Fruit fly (Drosophila melanogaster) whole organism, embryonic: ENCODE results near the gene CG34001.

Experiments
- Adf1 ChIP-seq: fragments of 200-800 bp; sonication (Bioruptor generic); IDR thresholded peaks from 2 replicates; pipeline ENCODE4 v1.3.6; 2022; ENCODE audit warnings: missing biosample characterization, missing genetic modification characterization
- CG10431 ChIP-seq: fragments of 200-800 bp; sonication (Bioruptor generic); optimal IDR thresholded peaks from 3 replicates; lab custom pipeline; 2018; ENCODE audit warnings: missing biosample characterization, mild to moderate bottlenecking, missing genetic modification characterization
- CG10565 ChIP-seq: fragments of 200-800 bp; sonication (Bioruptor generic); optimal IDR thresholded peaks from 3 replicates; lab custom pipeline; 2016; ENCODE audit warnings: missing biosample characterization, mild to moderate bottlenecking, missing genetic modification characterization
- CG10654 ChIP-seq: fragments of 200-800 bp; sonication (Bioruptor generic); optimal IDR thresholded peaks from 2 replicates; lab custom pipeline; 2016; ENCODE audit warnings: missing biosample characterization, missing genetic modification characterization
- CG10979 ChIP-seq: fragments of 200-800 bp; sonication (Bioruptor generic); optimal IDR thresholded peaks from 2 replicates; lab custom pipeline; 2018; ENCODE audit warnings: missing biosample characterization, mild to moderate bottlenecking, missing genetic modification characterization, moderate library complexity
- CG13624 ChIP-seq: fragments of 200-800 bp; sonication (Bioruptor generic); optimal IDR thresholded peaks from 2 replicates; lab custom pipeline; 2016; ENCODE audit warnings: missing biosample characterization, missing genetic modification characterization
- CG13894 ChIP-seq: fragments of 200-800 bp; sonication (Bioruptor generic); optimal IDR thresholded peaks from 3 replicates; lab custom pipeline; 2018; ENCODE audit warnings: missing biosample characterization, mild to moderate bottlenecking, missing genetic modification characterization, moderate library complexity
- CG16863 ChIP-seq: fragments of 200-800 bp; sonication (Bioruptor generic); optimal IDR thresholded peaks from 3 replicates; lab custom pipeline; 2016; ENCODE audit warnings: missing biosample characterization, missing genetic modification characterization
- CG17186 ChIP-seq: fragments of 200-800 bp; sonication (Bioruptor generic); optimal IDR thresholded peaks from 3 replicates; lab custom pipeline; 2017; ENCODE audit warnings: missing biosample characterization, missing genetic modification reagents, missing genetic modification characterization
- CG17328 ChIP-seq: fragments of 200-800 bp; sonication (Bioruptor generic); IDR thresholded peaks from 2 replicates; pipeline ENCODE4 v1.3.6; 2022; ENCODE audit warnings: missing biosample characterization, missing genetic modification characterization
- CG17361 ChIP-seq: fragments of 200-800 bp; sonication (Bioruptor generic); IDR thresholded peaks from 3 replicates; pipeline ENCODE4 v1.3.6; 2022; ENCODE audit warnings: missing biosample characterization, missing genetic modification characterization
- CG1832 ChIP-seq: fragments of 200-800 bp; sonication (Bioruptor generic); optimal IDR thresholded peaks from 2 replicates; lab custom pipeline; 2017; ENCODE audit warnings: missing biosample characterization, mild to moderate bottlenecking, missing genetic modification characterization, inconsistent platforms
- CG2120 ChIP-seq: fragments of 200-800 bp; sonication (Bioruptor generic); optimal IDR thresholded peaks from 3 replicates; lab custom pipeline; 2016; ENCODE audit warnings: missing biosample characterization, missing genetic modification characterization
- CG2712 ChIP-seq: fragments of 200-800 bp; optimal IDR thresholded peaks from 3 replicates; lab custom pipeline; 2019; ENCODE audit warnings: missing biosample characterization, mild to moderate bottlenecking, missing genetic modification characterization, moderate library complexity
- CG31388 ChIP-seq: fragments of 200-800 bp; sonication (Bioruptor generic); optimal IDR thresholded peaks from 2 replicates; lab custom pipeline; 2016; ENCODE audit warnings: missing biosample characterization, missing genetic modification characterization
- CG3726 ChIP-seq: fragments of 200-800 bp; sonication (Bioruptor generic); IDR thresholded peaks from 3 replicates; pipeline ENCODE4, ENCODE4 v1.3.6; 2022; ENCODE audit warnings: missing biosample characterization, missing genetic modification characterization
- CG7556 ChIP-seq: fragments of 200-800 bp; sonication (Bioruptor generic); optimal IDR thresholded peaks from 2 replicates; lab custom pipeline; 2017; ENCODE audit warnings: missing biosample characterization, mild to moderate bottlenecking, missing genetic modification characterization
- CG7928 ChIP-seq: fragments of 200-800 bp; sonication (Bioruptor generic); optimal IDR thresholded peaks from 2 replicates; lab custom pipeline; 2017; ENCODE audit warnings: missing biosample characterization, mild to moderate bottlenecking, missing genetic modification characterization
- CG8359 ChIP-seq: fragments of 200-800 bp; sonication (Bioruptor generic); optimal IDR thresholded peaks from 2 replicates; lab custom pipeline; 2017; ENCODE audit warnings: missing biosample characterization, mild to moderate bottlenecking, missing genetic modification characterization, borderline replicate concordance
- CG9215 ChIP-seq: fragments of 200-800 bp; sonication (Bioruptor generic); IDR thresholded peaks from 2 replicates; pipeline ENCODE4 v1.3.6; 2022; ENCODE audit warnings: missing biosample characterization, missing genetic modification characterization
- CG9609 ChIP-seq: fragments of 200-800 bp; sonication (Bioruptor generic); optimal IDR thresholded peaks from 3 replicates; lab custom pipeline; 2016; ENCODE audit warnings: missing biosample characterization, missing genetic modification characterization
- CG9797 ChIP-seq: fragments of 200-800 bp; sonication (Bioruptor generic); optimal IDR thresholded peaks from 3 replicates; lab custom pipeline; 2018; ENCODE audit warnings: missing biosample characterization, mild to moderate bottlenecking, missing genetic modification characterization
- CTCF ChIP-seq: fragments of 200-800 bp; sonication (Bioruptor generic); optimal IDR thresholded peaks from 2 replicates; lab custom pipeline; 2017; ENCODE audit warnings: missing biosample characterization, mild to moderate bottlenecking, missing genetic modification characterization, moderate library complexity
- Dp ChIP-seq: fragments of 200-800 bp; sonication (Bioruptor generic); optimal IDR thresholded peaks from 2 replicates; lab custom pipeline; 2018; ENCODE audit warnings: missing biosample characterization, mild to moderate bottlenecking, missing genetic modification characterization, moderate library complexity
- Drgx ChIP-seq: fragments of 200-800 bp; sonication (Bioruptor generic); IDR thresholded peaks from 2 replicates; pipeline ENCODE4 v1.3.6; 2022; ENCODE audit warnings: missing biosample characterization, missing genetic modification characterization
- E2f2 ChIP-seq: fragments of 200-800 bp; sonication (Bioruptor generic); IDR thresholded peaks from 2 replicates; pipeline ENCODE4 v1.3.6; 2022; ENCODE audit warnings: missing biosample characterization, missing genetic modification characterization
- Hey ChIP-seq: fragments of 200-800 bp; sonication (Bioruptor generic); optimal IDR thresholded peaks from 3 replicates; lab custom pipeline; 2018; ENCODE audit warnings: missing biosample characterization, mild to moderate bottlenecking, missing genetic modification characterization
- Myb ChIP-seq: fragments of 200-800 bp; sonication (Bioruptor generic); optimal IDR thresholded peaks from 2 replicates; lab custom pipeline; 2016; ENCODE audit warnings: missing biosample characterization, missing genetic modification characterization
- Opbp ChIP-seq: fragments of 200-800 bp; sonication (Bioruptor generic); IDR thresholded peaks from 3 replicates; pipeline ENCODE4 v1.3.6; 2022; ENCODE audit warnings: missing biosample characterization, missing genetic modification characterization; ENCODE audit not compliant: partially characterized antibody
- Scr ChIP-seq: fragments of 200-800 bp; sonication (Bioruptor generic); IDR thresholded peaks from 2 replicates; pipeline ENCODE4 v1.3.6; 2022; ENCODE audit warnings: missing biosample characterization, missing genetic modification characterization; ENCODE audit not compliant: partially characterized antibody
- Sox102F ChIP-seq: fragments of 200-800 bp; sonication (Bioruptor generic); optimal IDR thresholded peaks from 2 replicates; lab custom pipeline; 2018; ENCODE audit warnings: missing biosample characterization, mild to moderate bottlenecking, missing genetic modification characterization, moderate library complexity
- Ssrp ChIP-seq: fragments of 200-800 bp; sonication (Bioruptor generic); optimal IDR thresholded peaks from 2 replicates; lab custom pipeline; 2018; ENCODE audit warnings: missing biosample characterization, mild to moderate bottlenecking, missing genetic modification characterization, moderate library complexity
- Taf1 ChIP-seq: fragments of 200-800 bp; sonication (Bioruptor generic); IDR thresholded peaks from 2 replicates; pipeline ENCODE4 v1.3.6; 2022; ENCODE audit warnings: missing biosample characterization, missing genetic modification characterization
- az2 ChIP-seq: fragments of 200-800 bp; sonication (Bioruptor generic); optimal IDR thresholded peaks from 3 replicates; lab custom pipeline; 2016; ENCODE audit warnings: missing biosample characterization, missing genetic modification characterization
- bab2 ChIP-seq: fragments of 200-800 bp; sonication (Bioruptor generic); optimal IDR thresholded peaks from 2 replicates; lab custom pipeline; 2016; ENCODE audit warnings: missing biosample characterization, missing genetic modification characterization
- bigmax ChIP-seq: fragments of 200-800 bp; sonication (Bioruptor generic); optimal IDR thresholded peaks from 2 replicates; lab custom pipeline; 2018; ENCODE audit warnings: missing biosample characterization, mild to moderate bottlenecking, missing genetic modification characterization
- crc ChIP-seq: fragments of 200-800 bp; sonication (Bioruptor generic); optimal IDR thresholded peaks from 2 replicates; lab custom pipeline; 2016; ENCODE audit warnings: missing biosample characterization, missing genetic modification characterization
- danr ChIP-seq: fragments of 200-800 bp; sonication (Bioruptor generic); IDR thresholded peaks from 2 replicates; pipeline ENCODE4 v1.3.6; 2022; ENCODE audit warnings: missing biosample characterization, missing genetic modification characterization
- dmrt99B ChIP-seq: fragments of 200-800 bp; sonication (Bioruptor generic); optimal IDR thresholded peaks from 2 replicates; lab custom pipeline; 2018; ENCODE audit warnings: missing biosample characterization, mild to moderate bottlenecking, missing genetic modification characterization, moderate library complexity
- gcm ChIP-seq: fragments of 200-800 bp; sonication (Bioruptor generic); optimal IDR thresholded peaks from 2 replicates; lab custom pipeline; 2019; ENCODE audit warnings: missing biosample characterization, mild to moderate bottlenecking, missing genetic modification characterization, moderate library complexity
- ham ChIP-seq: fragments of 200-800 bp; sonication (Bioruptor generic); IDR thresholded peaks from 2 replicates; pipeline ENCODE4 v1.3.6; 2022; ENCODE audit warnings: missing biosample characterization, missing genetic modification characterization
- her ChIP-seq: fragments of 200-800 bp; sonication (Bioruptor generic); optimal IDR thresholded peaks from 2 replicates; lab custom pipeline; 2016; ENCODE audit warnings: missing biosample characterization, missing genetic modification characterization
- mam ChIP-seq: fragments of 200-800 bp; sonication (Bioruptor generic); optimal IDR thresholded peaks from 3 replicates; lab custom pipeline; 2016; ENCODE audit warnings: missing biosample characterization, missing genetic modification characterization
- mld ChIP-seq: fragments of 200-800 bp; sonication (Bioruptor generic); IDR thresholded peaks from 3 replicates; pipeline ENCODE4 v1.3.6; 2022; ENCODE audit warnings: missing biosample characterization, missing genetic modification characterization; ENCODE audit not compliant: partially characterized antibody
- pfk ChIP-seq: fragments of 200-800 bp; sonication (Bioruptor generic); optimal IDR thresholded peaks from 2 replicates; lab custom pipeline; 2018; ENCODE audit warnings: missing biosample characterization, mild to moderate bottlenecking, missing genetic modification characterization, moderate library complexity
- phol ChIP-seq: fragments of 200-800 bp; sonication (Bioruptor generic); optimal IDR thresholded peaks from 3 replicates; lab custom pipeline; 2018; ENCODE audit warnings: missing biosample characterization, mild to moderate bottlenecking, missing genetic modification characterization, moderate library complexity
- repo ChIP-seq: fragments of 200-800 bp; sonication (Bioruptor generic); optimal IDR thresholded peaks from 2 replicates; lab custom pipeline; 2016; ENCODE audit warnings: missing biosample characterization, missing genetic modification characterization
- scrt ChIP-seq: fragments of 200-800 bp; sonication (Bioruptor generic); optimal IDR thresholded peaks from 2 replicates; lab custom pipeline; 2018; ENCODE audit warnings: missing biosample characterization, mild to moderate bottlenecking, missing genetic modification characterization, moderate library complexity
- tin ChIP-seq: fragments of 200-800 bp; sonication (Bioruptor generic); optimal IDR thresholded peaks from 3 replicates; lab custom pipeline; 2016; ENCODE audit warnings: missing biosample characterization, missing genetic modification characterization
- unpg ChIP-seq: fragments of 200-800 bp; sonication (Bioruptor generic); optimal IDR thresholded peaks from 3 replicates; lab custom pipeline; 2018; ENCODE audit warnings: missing biosample characterization, mild to moderate bottlenecking, missing genetic modification characterization, moderate library complexity
- wek ChIP-seq: fragments of 200-800 bp; sonication (Bioruptor generic); optimal IDR thresholded peaks from 3 replicates; lab custom pipeline; 2018; ENCODE audit warnings: missing biosample characterization, mild to moderate bottlenecking, missing genetic modification characterization, moderate library complexity

Gene CG34001

dm6 chr3L:10683899-10684340, 53.0 kb downstream of the CG34001 start (continued):
- TF ChIP-seq CG17361, result peak; percentile 84
- TF ChIP-seq CG1832 (GFP tag; lab: Kevin White, UChicago), result no peak
- TF ChIP-seq CG17186 (GFP tag; lab: Kevin White, UChicago), result no peak
- TF ChIP-seq Opbp (GFP tag; lab: Robert Waterston, UW), result no peak
- no peak for TF ChIP-seq crc (GFP tag; lab: Kevin White, UChicago)
- TF ChIP-seq CG2712 (tag; lab: Kevin White, UChicago), result peak; percentile 63
- TF ChIP-seq CTCF (GFP tag; lab: Kevin White, UChicago), result peak; percentile 9
- TF ChIP-seq Ssrp (tag; lab: Kevin White, UChicago), result peak; percentile 59
- TF ChIP-seq mld, result no peak
- TF ChIP-seq Hey (tag; lab: Kevin White, UChicago), result no peak
- TF ChIP-seq danr (GFP tag; lab: Robert Waterston, UW), result no peak
- TF ChIP-seq gcm (GFP tag; lab: Kevin White, UChicago), result peak; percentile 25
- TF ChIP-seq CG8359 (GFP tag; lab: Kevin White, UChicago), result peak; percentile 34
- no peak for TF ChIP-seq CG9797 (GFP tag; lab: Kevin White, UChicago)
- TF ChIP-seq CG9609 (GFP tag; lab: Kevin White, UChicago), result peak; percentile 32
- peak; percentile 67 for TF ChIP-seq her
- no peak for TF ChIP-seq Sox102F (GFP tag; lab: Kevin White, UChicago)
- peak; percentile 47 for TF ChIP-seq CG13624 (GFP tag; lab: Kevin White, UChicago)
- peak; percentile 81 for TF ChIP-seq phol (tag; lab: Kevin White, UChicago)
- peak; percentile 33 for TF ChIP-seq tin
- peak; percentile 46 for TF ChIP-seq az2
- peak; percentile 49; the same call in 1 of the 2 replicates for TF ChIP-seq E2f2
- no peak for TF ChIP-seq CG13894 (tag; lab: Kevin White, UChicago)
- TF ChIP-seq Taf1 (GFP tag; lab: Robert Waterston, UW), result no peak
- peak; percentile 59 for TF ChIP-seq mam (GFP tag; lab: Kevin White, UChicago)
- no peak for TF ChIP-seq CG10431 (GFP tag; lab: Kevin White, UChicago)
- TF ChIP-seq wek, result no peak
- peak; percentile 86 for TF ChIP-seq dmrt99B (tag; lab: Kevin White, UChicago)
- TF ChIP-seq unpg, result peak; percentile 62
- no peak for TF ChIP-seq pfk (GFP tag; lab: Kevin White, UChicago)
- no peak for TF ChIP-seq CG3726 (GFP tag; lab: Robert Waterston, UW)
- peak; percentile 83 for TF ChIP-seq Drgx (GFP tag; lab: Robert Waterston, UW)
- no peak for TF ChIP-seq Dp (GFP tag; lab: Kevin White, UChicago)
- TF ChIP-seq CG10565 (GFP tag; lab: Kevin White, UChicago), result no peak
- TF ChIP-seq Scr (GFP tag; lab: Robert Waterston, UW), result no peak
- TF ChIP-seq scrt (GFP tag; lab: Kevin White, UChicago), result peak; percentile 25
- peak; percentile 68 for TF ChIP-seq CG10979
- TF ChIP-seq CG17328 (GFP tag; lab: Robert Waterston, UW), result peak; percentile 45; the same call in 1 of the 2 replicates
- peak; percentile 24 for TF ChIP-seq CG31388
- peak; percentile 54 for TF ChIP-seq CG2120
- TF ChIP-seq CG7928 (GFP tag; lab: Kevin White, UChicago), result peak; percentile 29
- TF ChIP-seq Myb (GFP tag; lab: Kevin White, UChicago), result peak; percentile 41
- TF ChIP-seq CG16863, result peak; percentile 12
- TF ChIP-seq CG10654 (GFP tag; lab: Kevin White, UChicago), result peak; percentile 61
- peak; percentile 89 for TF ChIP-seq bab2 (GFP tag; lab: Kevin White, UChicago)
- no peak for TF ChIP-seq ham (GFP tag; lab: Robert Waterston, UW)
- no peak for TF ChIP-seq Adf1 (GFP tag; lab: Robert Waterston, UW)
- peak; percentile 79 for TF ChIP-seq CG7556 (GFP tag; lab: Kevin White, UChicago)
- peak; percentile 61 for TF ChIP-seq repo (GFP tag; lab: Kevin White, UChicago)
- TF ChIP-seq CG9215 (GFP tag; lab: Robert Waterston, UW), result peak; percentile 68
- no peak for TF ChIP-seq bigmax
